Worm (Caenorhabditis elegans): ENCODE results near the gene math-7.

The math-7 gene

DNA sequence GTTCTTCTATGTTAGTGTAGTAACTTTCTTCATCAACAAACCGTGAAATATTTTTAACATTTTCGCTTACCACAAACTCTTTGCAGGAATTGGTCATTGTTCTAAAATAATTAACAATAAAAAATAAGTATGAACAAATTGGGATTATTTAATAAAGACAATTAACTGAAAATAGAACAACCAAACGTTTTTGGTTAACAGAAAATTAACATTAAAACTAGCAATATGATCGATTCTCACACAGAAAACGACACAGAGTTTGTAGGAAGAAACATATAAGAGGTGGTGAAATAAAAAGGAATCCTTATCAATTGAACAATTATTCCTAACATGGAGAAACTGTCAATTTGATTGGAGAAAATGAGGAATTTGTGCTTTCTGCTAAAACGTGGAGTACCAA lies 7.6 kb downstream of the math-7 start, which contains the start of gene math-16:
Gene math-16, minus strand, starts transcription at position 101 of the 400 bp plus-strand sequence.
- no peak for TF ChIP-seq F13H6.1 (tag; optimal IDR thresholded peaks at IDR 0.05)

DNA sequence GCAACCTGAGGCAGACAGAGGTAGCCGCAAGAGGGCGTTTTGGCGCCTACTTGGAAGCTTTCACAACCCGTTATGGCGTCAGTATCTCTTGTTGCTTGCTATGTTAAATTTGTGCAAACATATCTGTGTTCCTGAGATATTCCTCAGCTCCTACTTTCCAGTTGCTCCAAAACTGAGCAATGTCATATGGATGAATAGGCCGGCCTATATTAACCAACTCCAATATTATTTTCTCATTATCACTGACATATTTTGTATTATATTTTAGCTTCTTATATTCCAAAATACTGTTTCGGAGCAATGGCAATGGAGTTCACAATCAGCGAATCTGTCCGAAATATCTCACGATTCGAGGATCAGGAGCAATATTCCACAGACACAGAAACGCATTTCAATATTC lies 10.6 kb downstream of the math-7 start, which contains the start of gene math-13:
Gene math-13, plus strand, starts transcription at position 301 of the 400 bp plus-strand sequence.
- TF ChIP-seq ceh-30 (tag; optimal IDR thresholded peaks at IDR 0.05) (no peak), sdc-2 (tag; optimal IDR thresholded peaks at IDR 0.05) (no peak), ceh-6 (GFP tag; optimal IDR thresholded peaks at IDR 0.05) (no peak), pha-4 (tag; optimal IDR thresholded peaks at IDR 0.05) (no peak), ceh-19 (GFP tag; optimal IDR thresholded peaks at IDR 0.05) (no peak), T23F11.4 (GFP tag; optimal IDR thresholded peaks at IDR 0.05) (no peak), unc-3 (GFP tag; conservative IDR thresholded peaks at IDR 0.05) (no peak), unc-3 (tag; optimal IDR thresholded peaks at IDR 0.05) (no peak), K09A11.1 (tag; optimal IDR thresholded peaks at IDR 0.05; ENCODE audit: insufficient read depth) (no peak), unc-42 (tag; optimal IDR thresholded peaks at IDR 0.05) (no peak), hlh-6 (tag; optimal IDR thresholded peaks at IDR 0.05) (no peak), Y22D7AL.16 (tag; optimal IDR thresholded peaks at IDR 0.05) (no peak), ceh-45 (GFP tag; IDR thresholded peaks at IDR 0.05) (no peak), hlh-30 (tag; optimal IDR thresholded peaks at IDR 0.05; ENCODE audit: insufficient read depth) (no peak), ceh-14 (tag; optimal IDR thresholded peaks at IDR 0.05) (no peak), K02D7.2 (tag; optimal IDR thresholded peaks at IDR 0.05) (no peak), tbx-2 (tag; optimal IDR thresholded peaks at IDR 0.05) (no peak)

DNA sequence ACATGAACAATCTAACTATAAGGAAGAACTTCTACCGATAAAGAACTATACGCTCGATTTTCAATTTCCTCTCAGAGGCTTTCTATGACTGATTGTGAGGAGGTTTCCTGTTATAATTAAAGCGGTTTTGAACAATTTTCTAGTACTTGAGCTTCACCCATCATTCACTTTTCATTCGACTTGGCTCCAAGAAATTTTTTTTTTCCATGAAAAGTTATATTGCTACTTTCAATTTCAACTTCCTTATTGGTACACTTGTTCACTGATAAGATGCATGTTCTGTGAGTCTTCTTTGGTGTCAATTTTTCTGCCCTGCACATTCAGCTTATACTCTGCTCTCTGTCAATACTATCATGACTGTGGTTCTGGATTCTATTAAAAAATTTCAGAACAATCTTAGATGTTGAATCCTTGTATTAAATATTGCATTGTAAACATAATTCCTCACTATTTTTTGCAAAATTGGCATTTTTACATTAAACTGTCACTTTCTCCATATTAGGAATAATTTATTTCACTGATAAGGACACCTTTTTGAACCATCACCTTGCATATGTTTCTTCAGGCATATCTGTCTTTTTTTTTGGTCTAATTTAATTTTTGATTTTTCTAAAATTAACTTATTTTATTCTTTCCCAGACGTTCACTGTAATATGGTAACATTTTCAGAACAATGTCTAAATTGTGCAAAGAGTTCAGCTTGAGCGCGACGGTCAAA lies 15.2 kb downstream of the math-7 start, which contains the start of gene math-10:
Gene math-10, plus strand, starts transcription at position 668 of the 718 bp plus-strand sequence.
- TF ChIP-seq C38D4.7 (GFP tag; optimal IDR thresholded peaks at IDR 0.05) (no peak), K02D7.2 (tag; optimal IDR thresholded peaks at IDR 0.05) (no peak), unc-3 (GFP tag; conservative IDR thresholded peaks at IDR 0.05) (no peak), unc-3 (tag; optimal IDR thresholded peaks at IDR 0.05) (no peak), ceh-48 (tag; optimal IDR thresholded peaks at IDR 0.05) (no peak), hlh-8 (tag; optimal IDR thresholded peaks at IDR 0.05) (no peak), ref-2 (tag; optimal IDR thresholded peaks at IDR 0.05) (no peak), mec-3 (tag; optimal IDR thresholded peaks at IDR 0.05; ENCODE audit: borderline replicate concordance) (no peak), tbx-2 (tag; optimal IDR thresholded peaks at IDR 0.05) (no peak), elt-4 (tag; optimal IDR thresholded peaks at IDR 0.05) (no peak), ttx-3 (tag; optimal IDR thresholded peaks at IDR 0.05) (no peak), ceh-19 (GFP tag; optimal IDR thresholded peaks at IDR 0.05) (no peak), zip-5 (tag; optimal IDR thresholded peaks at IDR 0.05) (no peak), ceh-18 (tag; optimal IDR thresholded peaks at IDR 0.05) (no peak), lim-6 (tag; optimal IDR thresholded peaks at IDR 0.05) (no peak), sox-4 (tag; optimal IDR thresholded peaks at IDR 0.05) (no peak), sdc-2 (tag; optimal IDR thresholded peaks at IDR 0.05) (no peak), tbx-7 (tag; optimal IDR thresholded peaks at IDR 0.05) (no peak), fkh-6 (tag; optimal IDR thresholded peaks at IDR 0.05) (no peak)

DNA sequence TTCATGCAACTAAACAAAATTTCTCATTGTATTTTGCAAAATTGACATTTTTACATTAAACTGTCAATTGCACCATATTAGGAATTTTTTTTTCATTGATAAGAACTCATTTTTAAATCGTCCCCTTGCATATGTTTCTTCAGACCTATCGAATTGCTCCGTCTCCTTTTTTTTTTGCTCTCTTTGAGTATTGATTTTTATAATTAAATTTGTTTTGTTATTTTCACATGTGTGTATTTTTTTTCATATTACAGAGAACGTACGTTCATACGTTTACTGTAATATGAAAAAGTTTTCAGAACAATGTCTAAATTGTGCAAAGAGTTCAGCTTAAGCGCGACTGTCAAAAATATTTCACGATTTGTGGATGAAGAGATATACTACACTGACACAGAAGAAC lies 17.2 kb downstream of the math-7 start, which contains the start of gene math-14:
Gene math-14, plus strand, starts transcription at position 301 of the 400 bp plus-strand sequence.
- no peak for TF ChIP-seq unc-42 (tag; optimal IDR thresholded peaks at IDR 0.05)
- TF ChIP-seq fkh-6 (tag; optimal IDR thresholded peaks at IDR 0.05) = no peak
- TF ChIP-seq nhr-232 (tag; optimal IDR thresholded peaks at IDR 0.05) = no peak
- no peak for TF ChIP-seq pha-2 (tag; optimal IDR thresholded peaks at IDR 0.05)
- no peak for TF ChIP-seq pax-1 (tag; optimal IDR thresholded peaks at IDR 0.05)
- TF ChIP-seq sox-4 (tag; optimal IDR thresholded peaks at IDR 0.05) = no peak
- TF ChIP-seq C38D4.7 (GFP tag; optimal IDR thresholded peaks at IDR 0.05) = no peak
- no peak for TF ChIP-seq tbx-7 (tag; optimal IDR thresholded peaks at IDR 0.05)
- TF ChIP-seq F13H6.1 (tag; optimal IDR thresholded peaks at IDR 0.05) = no peak
- TF ChIP-seq eyg-1 (tag; optimal IDR thresholded peaks at IDR 0.05) = no peak
- TF ChIP-seq ceh-14 (tag; optimal IDR thresholded peaks at IDR 0.05) = no peak
- no peak for TF ChIP-seq che-1 (tag; optimal IDR thresholded peaks at IDR 0.05)
- no peak for TF ChIP-seq ceh-2 (tag; optimal IDR thresholded peaks at IDR 0.05)
- no peak for TF ChIP-seq ceh-19 (GFP tag; optimal IDR thresholded peaks at IDR 0.05)
- no peak for TF ChIP-seq pros-1 (tag; optimal IDR thresholded peaks at IDR 0.05)
- no peak for TF ChIP-seq pat-9 (tag; optimal IDR thresholded peaks at IDR 0.05)
- no peak for TF ChIP-seq pha-4 (tag; optimal IDR thresholded peaks at IDR 0.05)
- no peak for TF ChIP-seq dve-1 (tag; optimal IDR thresholded peaks at IDR 0.05)

All from whole organism, late embryonic.